Worm (Caenorhabditis elegans) whole organism, L3 larva: Measurements from ENCODE around the gene ugt-44.

Experiments
- lin-39 ChIP-seq: fragments of 150-350 bp; optimal IDR thresholded peaks from 2 replicates; lab custom pipeline; 2018; ENCODE audit warnings: missing biosample characterization, missing genetic modification reagents, missing genetic modification characterization
- ztf-4 ChIP-seq: fragments of 150-350 bp; optimal IDR thresholded peaks from 2 replicates; lab custom pipeline; 2014; ENCODE audit warnings: missing biosample characterization, missing genetic modification characterization

DNA sequence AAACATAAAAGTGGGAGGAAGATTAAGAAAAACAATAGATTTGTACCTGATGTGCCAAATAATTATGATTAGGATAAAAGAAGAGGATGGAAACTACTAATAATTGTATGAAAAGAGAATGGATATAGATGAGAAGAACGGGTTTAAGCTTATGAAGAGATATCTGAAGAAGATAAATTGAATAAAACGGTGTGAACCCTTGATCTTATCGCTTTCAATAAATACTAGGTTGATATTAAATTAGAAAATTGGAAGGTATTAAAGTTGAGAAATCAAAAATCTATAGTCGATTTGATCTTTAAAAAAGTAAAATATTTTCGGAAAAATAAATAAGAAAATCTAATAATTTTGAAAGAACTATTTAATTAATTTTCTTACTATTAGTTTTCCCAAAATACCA lies 19.7 kb upstream of the ugt-44 start, which contains the start of gene F13B12.4:
- TF ChIP-seq lin-39 (tag; lab: Kevin White, UChicago) (no peak), ztf-4 (tag; lab: Kevin White, UChicago) (no peak)
